Worm (Caenorhabditis elegans) whole organism, L4 larva: ENCODE data around the gene Y66D12A.13.
A peak's percentile ranks its signal among the peaks of the same experiment; 100 is the strongest.

Experiments
- T26A8.4 ChIP-seq: fragments of 200-800 bp; sonication (Bioruptor generic); IDR thresholded peaks from 2 replicates; pipeline ENCODE4 v1.3.6; 2022; ENCODE audit warnings: missing genetic modification characterization, missing compliant biosample characterization
- Y105C5A.15 ChIP-seq: fragments of 200-800 bp; sonication (Bioruptor generic); IDR thresholded peaks from 2 replicates; pipeline ENCODE4 v1.3.6; 2022; ENCODE audit warnings: missing genetic modification characterization, missing compliant biosample characterization
- Y48G9A.11 ChIP-seq: fragments of 200-800 bp; sonication (Bioruptor generic); IDR thresholded peaks from 2 replicates; pipeline ENCODE4 v1.3.6; 2022; ENCODE audit warnings: missing genetic modification reagents, missing genetic modification characterization, missing compliant biosample characterization
- Y75B8A.6 ChIP-seq: fragments of 200-800 bp; sonication (Bioruptor generic); IDR thresholded peaks from 2 replicates; pipeline ENCODE4 v1.3.6; 2022; ENCODE audit warnings: missing genetic modification reagents, missing genetic modification characterization, missing compliant biosample characterization
- ZK337.2 ChIP-seq: fragments of 200-800 bp; sonication (Bioruptor generic); IDR thresholded peaks from 2 replicates; pipeline ENCODE4 v1.3.6; 2022; ENCODE audit warnings: missing genetic modification reagents, missing genetic modification characterization, missing compliant biosample characterization
- aly-2 ChIP-seq: sonication (generic microtip); optimal IDR thresholded peaks from 2 replicates; lab custom pipeline; 2018; ENCODE audit warnings: missing biosample characterization, missing genetic modification characterization
- ama-1 ChIP-seq: fragments of 150-350 bp; optimal IDR thresholded peaks from 2 replicates; lab custom pipeline; 2014; ENCODE audit warnings: inconsistent platforms, mixed read lengths
- arid-1 ChIP-seq: fragments of 200-800 bp; sonication (Bioruptor generic); conservative IDR thresholded peaks from 2 replicates; pipeline ENCODE4 v1.3.6; 2022; ENCODE audit warnings: missing genetic modification reagents, missing genetic modification characterization, missing compliant biosample characterization
- attf-4 ChIP-seq: sonication (generic microtip); optimal IDR thresholded peaks from 3 replicates; lab custom pipeline; 2017; ENCODE audit warnings: missing biosample characterization, missing genetic modification characterization
- ceh-28 ChIP-seq: fragments of 150-350 bp; optimal IDR thresholded peaks from 2 replicates; lab custom pipeline; 2014; ENCODE audit warnings: missing biosample characterization, missing genetic modification reagents, missing genetic modification characterization
- ceh-44 ChIP-seq: fragments of 200-800 bp; sonication (Bioruptor generic); IDR thresholded peaks from 2 replicates; pipeline ENCODE4 v1.3.6; 2022; ENCODE audit warnings: missing genetic modification reagents, missing genetic modification characterization, missing compliant biosample characterization
- ceh-62 ChIP-seq: sonication (generic microtip); optimal IDR thresholded peaks from 2 replicates; lab custom pipeline; 2017; ENCODE audit warnings: missing biosample characterization, missing genetic modification characterization
- ces-1 ChIP-seq: fragments of 150-350 bp; sonication (generic microtip); optimal IDR thresholded peaks from 4 replicates; lab custom pipeline; 2014; ENCODE audit warnings: missing biosample characterization, missing genetic modification reagents, missing genetic modification characterization
- cey-2 ChIP-seq: sonication (generic microtip); optimal IDR thresholded peaks from 3 replicates; lab custom pipeline; 2017; ENCODE audit warnings: missing genetic modification characterization, mild to moderate bottlenecking, missing compliant biosample characterization, antibody characterized with exemption, borderline replicate concordance; ENCODE audit not compliant: insufficient read depth
- daf-19 ChIP-seq: fragments of 200-800 bp; sonication (Bioruptor generic); conservative IDR thresholded peaks from 2 replicates; pipeline ENCODE4 v1.3.6; 2022; ENCODE audit warnings: missing genetic modification characterization, missing compliant biosample characterization
- daf-8 ChIP-seq: fragments of 200-800 bp; sonication (Bioruptor generic); IDR thresholded peaks from 2 replicates; pipeline ENCODE4 v1.3.6; 2022; ENCODE audit warnings: missing genetic modification characterization, missing compliant biosample characterization
- dmd-8 ChIP-seq: fragments of 200-800 bp; sonication (Bioruptor generic); IDR thresholded peaks from 2 replicates; pipeline ENCODE4 v1.3.6; 2022; ENCODE audit warnings: missing genetic modification characterization, missing compliant biosample characterization
- duxl-1 ChIP-seq: sonication (generic microtip); optimal IDR thresholded peaks from 2 replicates; lab custom pipeline; 2016; ENCODE audit warnings: mild to moderate bottlenecking, missing genetic modification characterization, moderate library complexity, missing compliant biosample characterization; ENCODE audit not compliant: poor library complexity
- dve-1 ChIP-seq: sonication (generic microtip); optimal IDR thresholded peaks from 2 replicates; lab custom pipeline; 2017; ENCODE audit warnings: antibody characterized with exemption, mild to moderate bottlenecking, missing genetic modification characterization, missing compliant biosample characterization; ENCODE audit not compliant: insufficient read depth
- egl-43 ChIP-seq: fragments of 200-800 bp; sonication (Bioruptor generic); IDR thresholded peaks from 2 replicates; pipeline ENCODE4 v1.3.6; 2022; ENCODE audit warnings: missing genetic modification reagents, missing genetic modification characterization, missing compliant biosample characterization
- fkh-10 ChIP-seq: fragments of 150-350 bp; optimal IDR thresholded peaks from 2 replicates; lab custom pipeline; 2014; ENCODE audit warnings: missing biosample characterization, missing genetic modification reagents, missing genetic modification characterization
- fos-1 ChIP-seq: fragments of 150-350 bp; optimal IDR thresholded peaks from 2 replicates; lab custom pipeline; 2014; ENCODE audit warnings: missing biosample characterization, missing genetic modification characterization
- hif-1 ChIP-seq, 2 experiments: sonication (generic microtip); optimal IDR thresholded peaks; 2 replicates each; lab custom pipeline; 2016 to 2017; ENCODE audit warnings: missing compliant biosample characterization in 2 of 2, missing genetic modification characterization in 2 of 2, missing genetic modification reagents in 2 of 2, missing genotype in 2 of 2, mild to moderate bottlenecking in 1 of 2
- hlh-11 ChIP-seq: fragments of 200-800 bp; sonication (Bioruptor generic); optimal IDR thresholded peaks from 2 replicates; lab custom pipeline; 2018; ENCODE audit warnings: mild to moderate bottlenecking, missing genetic modification characterization, missing compliant biosample characterization
- jun-1 ChIP-seq: fragments of 150-350 bp; optimal IDR thresholded peaks from 2 replicates; lab custom pipeline; 2014; ENCODE audit warnings: missing biosample characterization, missing genetic modification reagents, missing genetic modification characterization
- lin-29 ChIP-seq: fragments of 200-800 bp; sonication (Bioruptor generic); IDR thresholded peaks from 2 replicates; pipeline ENCODE4 v1.3.6; 2022; ENCODE audit warnings: missing genetic modification reagents, missing genetic modification characterization, missing compliant biosample characterization
- lir-3 ChIP-seq: sonication (generic microtip); optimal IDR thresholded peaks from 2 replicates; lab custom pipeline; 2016; ENCODE audit warnings: mild to moderate bottlenecking, missing genetic modification characterization, missing compliant biosample characterization
- madf-5 ChIP-seq, 2 experiments: fragments of 200-800 bp; sonication (Bioruptor generic); IDR thresholded peaks; 2 replicates each; pipeline ENCODE4 v1.3.6; 2022; ENCODE audit warnings: missing compliant biosample characterization in 2 of 2, missing genetic modification characterization in 2 of 2
- madf-9 ChIP-seq: fragments of 200-800 bp; sonication (Bioruptor generic); conservative IDR thresholded peaks from 2 replicates; pipeline ENCODE4 v1.3.6; 2022; ENCODE audit warnings: missing genetic modification reagents, missing genetic modification characterization, missing compliant biosample characterization
- mdt-29 ChIP-seq: fragments of 200-800 bp; sonication (Bioruptor generic); IDR thresholded peaks from 2 replicates; pipeline ENCODE4 v1.3.6; 2022; ENCODE audit warnings: missing genetic modification reagents, missing genetic modification characterization, missing compliant biosample characterization
- mep-1 ChIP-seq: fragments of 150-350 bp; sonication (generic microtip); optimal IDR thresholded peaks from 3 replicates; lab custom pipeline; 2014; ENCODE audit warnings: missing biosample characterization, missing genetic modification characterization
- mxl-2 ChIP-seq: fragments of 200-800 bp; sonication (Bioruptor generic); conservative IDR thresholded peaks from 2 replicates; pipeline ENCODE4 v1.3.6; 2022; ENCODE audit warnings: missing genetic modification reagents, missing genetic modification characterization, missing compliant biosample characterization
- nhr-10 ChIP-seq: fragments of 150-350 bp; optimal IDR thresholded peaks from 2 replicates; lab custom pipeline; 2014; ENCODE audit warnings: missing biosample characterization, missing genetic modification characterization
- nhr-42 ChIP-seq: fragments of 200-800 bp; sonication (Bioruptor generic); IDR thresholded peaks from 2 replicates; pipeline ENCODE4 v1.3.6; 2022; ENCODE audit warnings: missing genetic modification characterization, missing compliant biosample characterization
- nhr-48 ChIP-seq: sonication (generic microtip); optimal IDR thresholded peaks from 2 replicates; lab custom pipeline; 2016; ENCODE audit warnings: mild to moderate bottlenecking, missing genetic modification characterization, missing compliant biosample characterization
- nhr-76 ChIP-seq: fragments of 150-350 bp; optimal IDR thresholded peaks from 2 replicates; lab custom pipeline; 2014; ENCODE audit warnings: missing biosample characterization, missing genetic modification characterization
- rbr-2 ChIP-seq: sonication (generic microtip); optimal IDR thresholded peaks from 2 replicates; lab custom pipeline; 2016; ENCODE audit warnings: missing genotype, missing genetic modification characterization, missing compliant biosample characterization
- sdz-12 ChIP-seq: fragments of 200-800 bp; sonication (Bioruptor generic); optimal IDR thresholded peaks from 2 replicates; lab custom pipeline; 2018; ENCODE audit warnings: mild to moderate bottlenecking, missing genetic modification characterization, missing compliant biosample characterization
- set-16 ChIP-seq: fragments of 200-800 bp; sonication (Bioruptor generic); IDR thresholded peaks from 2 replicates; pipeline ENCODE4 v1.3.6; 2022; ENCODE audit warnings: missing genetic modification reagents, missing genetic modification characterization, missing compliant biosample characterization
- snpc-1.2 ChIP-seq: fragments of 200-800 bp; sonication (Bioruptor generic); IDR thresholded peaks from 2 replicates; pipeline ENCODE4 v1.3.6; 2022; ENCODE audit warnings: missing genetic modification reagents, missing genetic modification characterization, missing compliant biosample characterization
- snpc-4 ChIP-seq: fragments of 150-350 bp; optimal IDR thresholded peaks from 2 replicates; lab custom pipeline; 2014; ENCODE audit warnings: missing biosample characterization, missing genetic modification characterization
- unc-39 ChIP-seq: sonication (generic microtip); optimal IDR thresholded peaks from 2 replicates; lab custom pipeline; 2017; ENCODE audit warnings: missing biosample characterization, missing genetic modification characterization
- unc-62 ChIP-seq, 3 experiments: fragments of 150-350 bp in 1 of 3; sonication (generic microtip); optimal IDR thresholded peaks in 2 of 3; peaks in 1 of 3; 1 replicate in 1 of 3; 2 replicates in 2 of 3; lab custom pipeline; 2014 to 2017; ENCODE audit warnings: missing biosample characterization in 3 of 3, missing genetic modification characterization in 3 of 3, missing genetic modification reagents in 3 of 3, missing genotype in 1 of 3
- vab-7 ChIP-seq: fragments of 200-800 bp; sonication (Bioruptor generic); IDR thresholded peaks from 2 replicates; pipeline ENCODE4 v1.3.6; 2022; ENCODE audit warnings: missing genetic modification reagents, missing genetic modification characterization, missing compliant biosample characterization
- ztf-11 ChIP-seq: fragments of 150-350 bp; optimal IDR thresholded peaks from 2 replicates; lab custom pipeline; 2014; ENCODE audit warnings: missing biosample characterization, missing genetic modification characterization
- ztf-7 ChIP-seq: fragments of 150-350 bp; optimal IDR thresholded peaks from 2 replicates; lab custom pipeline; 2014; ENCODE audit warnings: missing biosample characterization, missing genetic modification characterization

The Y66D12A.13 gene

DNA sequence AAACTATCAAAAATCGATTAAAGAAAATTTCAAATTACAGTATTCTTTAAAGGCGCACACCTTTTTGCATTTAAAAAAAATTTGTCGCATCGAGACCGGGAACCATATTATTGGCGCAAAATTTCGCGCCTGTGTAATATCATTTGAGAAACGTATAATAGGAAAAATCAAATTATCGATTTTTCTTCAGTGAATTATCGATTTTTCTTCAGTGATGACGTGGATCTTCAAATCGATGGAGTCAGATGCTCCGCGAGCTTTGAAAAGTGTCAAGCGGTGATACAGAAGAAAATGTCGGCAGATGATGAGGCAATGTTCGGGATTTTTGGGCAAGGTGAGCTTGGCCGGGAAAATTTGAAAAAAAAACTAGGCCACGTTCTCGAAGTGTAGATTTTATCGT is 12.7 kb upstream of the Y66D12A.13 start:
- TF ChIP-seq madf-5 (GFP tag; IDR thresholded peaks at IDR 0.05; lab: Robert Waterston, UW) (no peak), Y48G9A.11 (GFP tag; lab: Robert Waterston, UW) (no peak), madf-9 (GFP tag; lab: Robert Waterston, UW) (0 out of 2 replicates have a peak, but pooled peaks have one; percentile 5), unc-39 (no peak), ztf-11 (no peak), hif-1 (tag; optimal IDR thresholded peaks at IDR 0.05; lab: Kevin White, UChicago) (no peak), Y105C5A.15 (GFP tag; lab: Robert Waterston, UW) (no peak), Y75B8A.6 (GFP tag; lab: Robert Waterston, UW) (no peak), dve-1 (tag; lab: Kevin White, UChicago) (no peak), attf-4 (tag; lab: Kevin White, UChicago) (no peak), sdz-12 (GFP tag; lab: Kevin White, UChicago) (no peak), nhr-10 (no peak), nhr-76 (tag; lab: Kevin White, UChicago) (no peak), ceh-28 (peak; percentile 73), ceh-44 (no peak)

- TF ChIP-seq madf-9 (GFP tag; lab: Robert Waterston, UW) (no peak), set-16 (GFP tag; lab: Robert Waterston, UW) (peak; percentile 84)
Measured at ce11 chrIII:11544947-11545346, 3.2 kb upstream of the Y66D12A.13 start.

DNA sequence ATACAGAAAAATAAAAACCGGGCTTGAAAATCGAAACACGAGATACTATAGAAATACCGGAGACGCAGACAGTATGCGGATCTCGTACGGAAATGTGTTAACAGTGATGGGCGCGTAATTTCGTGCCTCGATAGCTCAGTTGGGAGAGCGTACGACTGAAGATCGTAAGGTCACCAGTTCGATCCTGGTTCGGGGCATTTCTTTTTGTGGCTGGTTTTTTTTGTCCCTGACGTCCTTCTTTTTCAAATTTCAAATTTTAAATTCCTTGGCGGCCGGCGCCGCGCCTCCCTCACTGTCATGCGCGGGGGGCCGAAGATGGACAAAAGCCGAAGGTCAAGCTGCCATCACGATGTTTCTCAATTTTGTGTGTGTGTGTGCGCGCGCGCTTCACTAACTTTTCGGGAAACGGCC is 6.5 kb downstream of the Y66D12A.13 start:
- TF ChIP-seq fkh-10 (GFP tag; lab: Kevin White, UChicago), result no peak
- no peak for TF ChIP-seq aly-2 (tag; lab: Kevin White, UChicago)
- TF ChIP-seq T26A8.4 (GFP tag; lab: Robert Waterston, UW), result no peak
- TF ChIP-seq ZK337.2, result peak; percentile 65
- TF ChIP-seq sdz-12 (GFP tag; lab: Kevin White, UChicago), result no peak
- TF ChIP-seq jun-1, result no peak
- TF ChIP-seq madf-9 (GFP tag; lab: Robert Waterston, UW), result no peak; the same call in 1 of the 2 replicates
- TF ChIP-seq lin-29 (GFP tag; lab: Robert Waterston, UW), result no peak
- TF ChIP-seq daf-19 (GFP tag; lab: Robert Waterston, UW), result no peak
- no peak for TF ChIP-seq nhr-48 (tag; lab: Kevin White, UChicago)
- no peak for TF ChIP-seq hlh-11
- no peak for TF ChIP-seq ama-1
- no peak for TF ChIP-seq ces-1 (GFP tag; lab: Kevin White, UChicago)
- TF ChIP-seq snpc-1.2, result peak; percentile 64
- TF ChIP-seq mxl-2, result no peak
- TF ChIP-seq attf-4 (tag; lab: Kevin White, UChicago), result no peak
- peak; percentile 70 for TF ChIP-seq vab-7 (GFP tag; lab: Robert Waterston, UW)
- TF ChIP-seq Y105C5A.15 (GFP tag; lab: Robert Waterston, UW), result 0 out of 2 replicates have a peak, but pooled peaks have one; percentile 30
- no peak for TF ChIP-seq ztf-7 (tag; lab: Kevin White, UChicago)
- TF ChIP-seq rbr-2 (tag; lab: Kevin White, UChicago), result no peak
- TF ChIP-seq dmd-8 (GFP tag; lab: Robert Waterston, UW), result peak; percentile 79; the same call in 1 of the 2 replicates
- peak in 1 of 2 experiments; percentile 34 for TF ChIP-seq unc-62 (GFP tag; optimal IDR thresholded peaks at IDR 0.05 in 1 of 2; lab: Kevin White, UChicago)
- TF ChIP-seq unc-62 (tag; optimal IDR thresholded peaks at IDR 0.05; lab: Kevin White, UChicago), result no peak
- TF ChIP-seq nhr-42 (GFP tag; lab: Robert Waterston, UW), result no peak
- no peak for TF ChIP-seq ztf-11
- TF ChIP-seq lir-3, result no peak
- TF ChIP-seq mep-1 (tag; lab: Kevin White, UChicago), result no peak
- 0 out of 2 replicates have a peak, but pooled peaks have one; percentile 42 for TF ChIP-seq arid-1
- no peak for TF ChIP-seq fos-1 (tag; lab: Kevin White, UChicago)
- peak; percentile 55 for TF ChIP-seq duxl-1 (tag; lab: Kevin White, UChicago)
- TF ChIP-seq nhr-76 (tag; lab: Kevin White, UChicago), result no peak
- TF ChIP-seq dve-1 (tag; lab: Kevin White, UChicago), result peak; percentile 38
- no peak for TF ChIP-seq ceh-62 (tag; lab: Kevin White, UChicago)
- TF ChIP-seq daf-8 (GFP tag; lab: Robert Waterston, UW), result no peak
- no peak for TF ChIP-seq mdt-29 (GFP tag; lab: Robert Waterston, UW)
- peak; percentile 81 for TF ChIP-seq egl-43 (GFP tag; lab: Robert Waterston, UW)
- no peak for TF ChIP-seq cey-2
- TF ChIP-seq snpc-4, result no peak
